Fruit fly (Drosophila melanogaster): ENCODE measurements around the gene mura.
A peak's percentile ranks its signal among the peaks of the same experiment; 100 is the strongest.

mura gene

dm6 chr3R:9561121-9561520, 9.5 kb upstream of the mura start:
- TF ChIP-seq Dll (optimal IDR thresholded peaks at IDR 0.05) (no peak), pan (optimal IDR thresholded peaks at IDR 0.05) (no peak), CG8478 (optimal IDR thresholded peaks at IDR 0.05) (no peak)

dm6 chr3R:9559413-9560014, 7.9 kb upstream of the mura start, which contains the start of the genes AP-1mu and MBD-like:
AP-1mu (minus strand) TSS chr3R:9559525.
MBD-like (plus strand) TSS chr3R:9559760.
- TF ChIP-seq EcR (GFP tag; optimal IDR thresholded peaks at IDR 0.05) (no peak), usp (GFP tag; optimal IDR thresholded peaks at IDR 0.05) (no peak), pan (optimal IDR thresholded peaks at IDR 0.05) (no peak), CG8478 (optimal IDR thresholded peaks at IDR 0.05) (no peak), Dll (optimal IDR thresholded peaks at IDR 0.05) (no peak), psq (optimal IDR thresholded peaks at IDR 0.05) (no peak)

dm6 chr3R:9555334-9555974, 3.8 kb upstream of the mura start, which contains the start of the genes CG9386 and BckdhA:
CG9386 (minus strand) TSS chr3R:9555408.
BckdhA (plus strand) TSS chr3R:9555785.
- no peak for TF ChIP-seq EcR (GFP tag; optimal IDR thresholded peaks at IDR 0.05)
- TF ChIP-seq pan (optimal IDR thresholded peaks at IDR 0.05), result no peak
- TF ChIP-seq Dll (optimal IDR thresholded peaks at IDR 0.05), result no peak
- no peak for TF ChIP-seq CG8478 (optimal IDR thresholded peaks at IDR 0.05)
- no peak for TF ChIP-seq psq (optimal IDR thresholded peaks at IDR 0.05)
- no peak for TF ChIP-seq usp (GFP tag; optimal IDR thresholded peaks at IDR 0.05)

- TF ChIP-seq CG8478 (optimal IDR thresholded peaks at IDR 0.05) (no peak), psq (optimal IDR thresholded peaks at IDR 0.05) (no peak), pan (optimal IDR thresholded peaks at IDR 0.05) (no peak), Dll (optimal IDR thresholded peaks at IDR 0.05) (peak; percentile 93), EcR (GFP tag; optimal IDR thresholded peaks at IDR 0.05) (no peak), usp (GFP tag; optimal IDR thresholded peaks at IDR 0.05) (no peak)
Observed at dm6 chr3R:9551013-9551658, 470 bp downstream of the mura start.

dm6 chr3R:9550265-9551012, 1.2 kb downstream of the mura start:
- no peak for TF ChIP-seq Dll (optimal IDR thresholded peaks at IDR 0.05)
- TF ChIP-seq CG8478 (optimal IDR thresholded peaks at IDR 0.05), result no peak
- TF ChIP-seq pan (optimal IDR thresholded peaks at IDR 0.05), result no peak
- no peak for TF ChIP-seq usp (GFP tag; optimal IDR thresholded peaks at IDR 0.05)
- no peak for TF ChIP-seq EcR (GFP tag; optimal IDR thresholded peaks at IDR 0.05)
- TF ChIP-seq psq (optimal IDR thresholded peaks at IDR 0.05), result no peak

dm6 chr3R:9548769-9549168, 2.8 kb downstream of the mura start:
- TF ChIP-seq EcR (GFP tag; optimal IDR thresholded peaks at IDR 0.05), result no peak
- no peak for TF ChIP-seq usp (GFP tag; optimal IDR thresholded peaks at IDR 0.05)
- no peak for TF ChIP-seq Dll (optimal IDR thresholded peaks at IDR 0.05)
- no peak for TF ChIP-seq psq (optimal IDR thresholded peaks at IDR 0.05)
- TF ChIP-seq CG8478 (optimal IDR thresholded peaks at IDR 0.05), result no peak
- no peak for TF ChIP-seq pan (optimal IDR thresholded peaks at IDR 0.05)

dm6 chr3R:9546808-9547381, 4.7 kb downstream of the mura start:
- TF ChIP-seq CG8478 (optimal IDR thresholded peaks at IDR 0.05) (no peak), psq (optimal IDR thresholded peaks at IDR 0.05) (no peak), Dll (optimal IDR thresholded peaks at IDR 0.05) (no peak), usp (GFP tag; optimal IDR thresholded peaks at IDR 0.05) (no peak), EcR (GFP tag; optimal IDR thresholded peaks at IDR 0.05) (no peak)

dm6 chr3R:9543495-9544180, 8.0 kb downstream of the mura start:
- no peak for TF ChIP-seq pan (optimal IDR thresholded peaks at IDR 0.05)
- TF ChIP-seq EcR (GFP tag; optimal IDR thresholded peaks at IDR 0.05), result no peak
- TF ChIP-seq Dll (optimal IDR thresholded peaks at IDR 0.05), result no peak
- TF ChIP-seq CG8478 (optimal IDR thresholded peaks at IDR 0.05), result no peak
- no peak for TF ChIP-seq usp (GFP tag; optimal IDR thresholded peaks at IDR 0.05)
- TF ChIP-seq psq (optimal IDR thresholded peaks at IDR 0.05), result no peak

dm6 chr3R:9534595-9535217, 16.9 kb downstream of the mura start:
- no peak for TF ChIP-seq Dll (optimal IDR thresholded peaks at IDR 0.05)
- no peak for TF ChIP-seq EcR (GFP tag; optimal IDR thresholded peaks at IDR 0.05)
- TF ChIP-seq usp (GFP tag; optimal IDR thresholded peaks at IDR 0.05), result no peak
- no peak for TF ChIP-seq CG8478 (optimal IDR thresholded peaks at IDR 0.05)

- no peak for TF ChIP-seq Dll (optimal IDR thresholded peaks at IDR 0.05)
Observed at dm6 chr3R:9534125-9534496, 17.5 kb downstream of the mura start.
